Fruit fly (Drosophila melanogaster) whole organism, prepupa: ENCODE results near the gene CG7130.
A peak's percentile ranks its signal among the peaks of the same experiment; 100 is the strongest.

ENCODE experiments used
- CG10669 ChIP-seq: fragments of 200-800 bp; sonication (Bioruptor generic); optimal IDR thresholded peaks from 3 replicates; lab custom pipeline; 2018; ENCODE audit warnings: missing biosample characterization, mild to moderate bottlenecking, missing genetic modification characterization, moderate library complexity
- CG11294 ChIP-seq: fragments of 200-800 bp; sonication (Bioruptor generic); IDR thresholded peaks from 2 replicates; pipeline ENCODE4 v1.3.6; 2022; ENCODE audit warnings: missing biosample characterization, missing genetic modification characterization
- CG11762 ChIP-seq: fragments of 200-800 bp; sonication (Bioruptor generic); optimal IDR thresholded peaks from 3 replicates; lab custom pipeline; 2016; ENCODE audit warnings: missing biosample characterization, missing genetic modification characterization; ENCODE audit not compliant: insufficient read depth
- CG11902 ChIP-seq: fragments of 200-800 bp; sonication (Bioruptor generic); optimal IDR thresholded peaks from 3 replicates; lab custom pipeline; 2016; ENCODE audit warnings: missing biosample characterization, missing genetic modification characterization
- CG1621 ChIP-seq: fragments of 200-800 bp; sonication (Bioruptor generic); optimal IDR thresholded peaks from 3 replicates; lab custom pipeline; 2018; ENCODE audit warnings: missing biosample characterization, mild to moderate bottlenecking, missing genetic modification characterization
- CG16779 ChIP-seq: fragments of 200-800 bp; sonication (Bioruptor generic); optimal IDR thresholded peaks from 3 replicates; lab custom pipeline; 2017; ENCODE audit warnings: missing biosample characterization, mild to moderate bottlenecking, missing genetic modification characterization
- CG3032 ChIP-seq: fragments of 200-800 bp; optimal IDR thresholded peaks from 2 replicates; lab custom pipeline; 2019; ENCODE audit warnings: missing biosample characterization, mild to moderate bottlenecking, missing genetic modification characterization, moderate library complexity
- CG31627 ChIP-seq: fragments of 200-800 bp; sonication (Bioruptor generic); optimal IDR thresholded peaks from 3 replicates; lab custom pipeline; 2016; ENCODE audit warnings: missing biosample characterization, missing genetic modification characterization
- CG32006 ChIP-seq: fragments of 200-800 bp; sonication (Bioruptor generic); optimal IDR thresholded peaks from 3 replicates; lab custom pipeline; 2017; ENCODE audit warnings: missing biosample characterization, mild to moderate bottlenecking, missing genetic modification characterization
- CG3919 ChIP-seq: fragments of 200-800 bp; sonication (Bioruptor generic); optimal IDR thresholded peaks from 3 replicates; lab custom pipeline; 2016; ENCODE audit warnings: missing biosample characterization, missing genetic modification characterization
- CG4318 ChIP-seq: fragments of 200-800 bp; sonication (Bioruptor generic); optimal IDR thresholded peaks from 3 replicates; lab custom pipeline; 2017; ENCODE audit warnings: missing biosample characterization, mild to moderate bottlenecking, missing genetic modification characterization
- CG6163 ChIP-seq: fragments of 200-800 bp; sonication (Bioruptor generic); IDR thresholded peaks from 3 replicates; pipeline ENCODE4 v1.3.6; 2022; ENCODE audit warnings: missing biosample characterization, missing genetic modification characterization
- CG6276 ChIP-seq: fragments of 200-800 bp; sonication (Bioruptor generic); optimal IDR thresholded peaks from 2 replicates; lab custom pipeline; 2017; ENCODE audit warnings: missing biosample characterization, mild to moderate bottlenecking, missing genetic modification characterization
- CG6808 ChIP-seq: fragments of 200-800 bp; sonication (Bioruptor generic); optimal IDR thresholded peaks from 3 replicates; lab custom pipeline; 2017; ENCODE audit warnings: missing biosample characterization, missing genetic modification characterization, mild to moderate bottlenecking, moderate library complexity, missing genetic modification reagents
- CG8119 ChIP-seq: fragments of 200-800 bp; sonication (Bioruptor generic); IDR thresholded peaks from 3 replicates; pipeline ENCODE4 v1.3.6; 2022; ENCODE audit warnings: missing biosample characterization, missing genetic modification characterization
- CG8632 ChIP-seq: fragments of 200-800 bp; sonication (Bioruptor generic); optimal IDR thresholded peaks from 3 replicates; lab custom pipeline; 2016; ENCODE audit warnings: missing biosample characterization, missing genetic modification characterization
- CG9139 ChIP-seq: fragments of 200-800 bp; sonication (Bioruptor generic); optimal IDR thresholded peaks from 3 replicates; lab custom pipeline; 2017; ENCODE audit warnings: missing biosample characterization, mild to moderate bottlenecking, missing genetic modification characterization
- Eip78C ChIP-seq: fragments of 200-800 bp; sonication (Bioruptor generic); peaks from one replicate; lab custom pipeline; 2016; ENCODE audit warnings: missing biosample characterization, missing genetic modification characterization
- Ets21C ChIP-seq: fragments of 200-800 bp; sonication (Bioruptor generic); optimal IDR thresholded peaks from 3 replicates; lab custom pipeline; 2016; ENCODE audit warnings: missing biosample characterization, missing genetic modification characterization
- Ets96B ChIP-seq: fragments of 200-800 bp; optimal IDR thresholded peaks from 2 replicates; lab custom pipeline; 2019; ENCODE audit warnings: missing biosample characterization, mild to moderate bottlenecking, missing genetic modification characterization, moderate library complexity
- Gug ChIP-seq: fragments of 200-800 bp; sonication (Bioruptor generic); IDR thresholded peaks from 2 replicates; pipeline ENCODE4 v1.3.6; 2022; ENCODE audit warnings: missing biosample characterization, missing genetic modification characterization
- Hr38 ChIP-seq: sonication (Bioruptor generic); optimal IDR thresholded peaks from 2 replicates; lab custom pipeline; 2016; ENCODE audit warnings: missing biosample characterization, missing genetic modification characterization
- Hr39 ChIP-seq: fragments of 200-800 bp; sonication (Bioruptor generic); optimal IDR thresholded peaks from 2 replicates; lab custom pipeline; 2016; ENCODE audit warnings: missing biosample characterization, missing genetic modification characterization
- Hr4 ChIP-seq: fragments of 200-800 bp; sonication (Bioruptor generic); optimal IDR thresholded peaks from 3 replicates; lab custom pipeline; 2016; ENCODE audit warnings: missing biosample characterization, missing genetic modification characterization
- Lpt ChIP-seq: fragments of 200-800 bp; sonication (Bioruptor generic); optimal IDR thresholded peaks from 3 replicates; lab custom pipeline; 2016; ENCODE audit warnings: missing biosample characterization, missing genetic modification characterization
- Met ChIP-seq: fragments of 200-800 bp; sonication (Bioruptor generic); optimal IDR thresholded peaks from 3 replicates; lab custom pipeline; 2016; ENCODE audit warnings: missing biosample characterization, missing genetic modification characterization
- Sox14 ChIP-seq: fragments of 200-800 bp; sonication (Bioruptor generic); optimal IDR thresholded peaks from 3 replicates; lab custom pipeline; 2016; ENCODE audit warnings: missing biosample characterization, missing genetic modification characterization
- Sox15 ChIP-seq: fragments of 200-800 bp; sonication (Bioruptor generic); optimal IDR thresholded peaks from 3 replicates; lab custom pipeline; 2016; ENCODE audit warnings: missing biosample characterization, missing genetic modification characterization
- achi ChIP-seq: fragments of 200-800 bp; sonication (Bioruptor generic); optimal IDR thresholded peaks from 3 replicates; lab custom pipeline; 2016; ENCODE audit warnings: missing biosample characterization, missing genetic modification characterization
- acj6 ChIP-seq: fragments of 200-800 bp; sonication (Bioruptor generic); optimal IDR thresholded peaks from 3 replicates; lab custom pipeline; 2016; ENCODE audit warnings: missing biosample characterization, missing genetic modification characterization
- cyc ChIP-seq: fragments of 200-800 bp; sonication (Bioruptor generic); optimal IDR thresholded peaks from 3 replicates; lab custom pipeline; 2016; ENCODE audit warnings: missing biosample characterization, missing genetic modification characterization
- dac ChIP-seq: fragments of 200-800 bp; sonication (Bioruptor generic); optimal IDR thresholded peaks from 2 replicates; lab custom pipeline; 2017; ENCODE audit warnings: missing biosample characterization, mild to moderate bottlenecking, missing genetic modification characterization
- dsx ChIP-seq: fragments of 200-800 bp; optimal IDR thresholded peaks from 3 replicates; lab custom pipeline; 2019; ENCODE audit warnings: missing biosample characterization, mild to moderate bottlenecking, missing genetic modification characterization, moderate library complexity; ENCODE audit not compliant: poor library complexity, severe bottlenecking
- esn ChIP-seq: fragments of 200-800 bp; sonication (Bioruptor generic); optimal IDR thresholded peaks from 2 replicates; lab custom pipeline; 2016; ENCODE audit warnings: missing biosample characterization, mild to moderate bottlenecking, missing genetic modification characterization, moderate library complexity
- fd59A ChIP-seq: fragments of 200-800 bp; sonication (Bioruptor generic); optimal IDR thresholded peaks from 2 replicates; lab custom pipeline; 2017; ENCODE audit warnings: missing biosample characterization, mild to moderate bottlenecking, missing genetic modification characterization, missing genetic modification reagents
- fd85E ChIP-seq: fragments of 200-800 bp; sonication (Bioruptor generic); optimal IDR thresholded peaks from 3 replicates; lab custom pipeline; 2016; ENCODE audit warnings: missing biosample characterization, missing genetic modification characterization
- fkh ChIP-seq: fragments of 200-800 bp; sonication (Bioruptor generic); optimal IDR thresholded peaks from 3 replicates; lab custom pipeline; 2017; ENCODE audit warnings: missing biosample characterization, mild to moderate bottlenecking, missing genetic modification characterization, moderate library complexity
- net ChIP-seq: fragments of 200-800 bp; sonication (Bioruptor generic); optimal IDR thresholded peaks from 3 replicates; lab custom pipeline; 2016; ENCODE audit warnings: missing biosample characterization, missing genetic modification characterization
- salr ChIP-seq, 2 experiments: fragments of 200-800 bp; sonication (Bioruptor generic); optimal IDR thresholded peaks; 3 replicates each; lab custom pipeline; 2016 to 2018; ENCODE audit warnings: missing biosample characterization in 2 of 2, missing genetic modification characterization in 2 of 2, mild to moderate bottlenecking in 1 of 2
- spab ChIP-seq: fragments of 200-800 bp; sonication (Bioruptor generic); optimal IDR thresholded peaks from 2 replicates; lab custom pipeline; 2017; ENCODE audit warnings: missing biosample characterization, mild to moderate bottlenecking, missing genetic modification characterization, missing genetic modification reagents
- ss ChIP-seq, 2 experiments: fragments of 200-800 bp; sonication (Bioruptor generic); optimal IDR thresholded peaks; 2 replicates in 1 of 2; 3 replicates in 1 of 2; lab custom pipeline; 2017 to 2018; ENCODE audit warnings: mild to moderate bottlenecking in 2 of 2, missing biosample characterization in 2 of 2, missing genetic modification characterization in 2 of 2, moderate library complexity in 1 of 2
- svp ChIP-seq: fragments of 200-800 bp; sonication (Bioruptor generic); peaks from one replicate; lab custom pipeline; 2016; ENCODE audit warnings: missing biosample characterization, missing genetic modification characterization
- vri ChIP-seq: fragments of 200-800 bp; sonication (Bioruptor generic); optimal IDR thresholded peaks from 3 replicates; lab custom pipeline; 2016; ENCODE audit warnings: missing biosample characterization, mild to moderate bottlenecking, missing genetic modification characterization

The CG7130 gene

DNA sequence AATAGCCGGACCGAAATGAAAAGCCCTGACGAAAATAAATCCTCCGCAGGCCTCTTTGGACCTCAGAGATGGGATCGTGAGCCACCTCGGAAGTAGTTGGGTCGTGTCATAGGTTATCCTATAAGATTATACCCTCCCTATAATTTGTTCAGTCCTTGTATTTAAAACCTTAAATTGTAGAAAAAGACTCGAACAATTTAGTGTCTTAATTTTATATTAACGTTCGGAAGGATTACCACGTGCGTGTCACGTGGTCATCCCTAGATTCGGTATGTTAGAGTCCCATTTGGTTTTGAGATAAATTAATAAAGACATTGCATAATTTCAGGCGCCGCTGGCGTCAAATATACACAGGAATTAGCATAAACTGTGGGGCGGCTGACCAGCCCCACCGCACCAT is 2.5 kb upstream of the CG7130 start (continued):
- TF ChIP-seq spab (GFP tag; lab: Kevin White, UChicago) (peak; percentile 32), Gug (GFP tag; lab: Robert Waterston, UW) (0 out of 2 replicates have a peak, but pooled peaks have one; percentile 27), svp (GFP tag; lab: Kevin White, UChicago) (peak; percentile 84), CG4318 (peak; percentile 42), cyc (GFP tag; lab: Kevin White, UChicago) (peak; percentile 73), CG6276 (peak; percentile 39), CG6808 (GFP tag; lab: Kevin White, UChicago) (peak; percentile 50), CG3032 (tag; lab: Kevin White, UChicago) (peak; percentile 56), CG6163 (peak; percentile 78), net (peak; percentile 76), CG1621 (tag; lab: Kevin White, UChicago) (peak; percentile 51), fkh (GFP tag; lab: Kevin White, UChicago) (no peak), CG10669 (GFP tag; lab: Kevin White, UChicago) (peak; percentile 54), CG16779 (tag; lab: Kevin White, UChicago) (no peak), vri (GFP tag; lab: Kevin White, UChicago) (peak; percentile 57), Sox15 (peak; percentile 49), Lpt (GFP tag; lab: Kevin White, UChicago) (peak; percentile 38), fd59A (GFP tag; lab: Kevin White, UChicago) (no peak), CG8632 (GFP tag; lab: Kevin White, UChicago) (peak; percentile 58), CG8119 (peak; percentile 60; the same call in 2 of the 3 replicates), Hr4 (GFP tag; lab: Kevin White, UChicago) (peak; percentile 67), salr (GFP tag; optimal IDR thresholded peaks at IDR 0.05; lab: Kevin White, UChicago) (peak in 1 of 2 experiments; percentile 20), Hr38 (GFP tag; lab: Kevin White, UChicago) (no peak), CG11294 (GFP tag; lab: Robert Waterston, UW) (peak; percentile 18; the same call in 1 of the 2 replicates), fd85E (GFP tag; lab: Kevin White, UChicago) (no peak), Met (GFP tag; lab: Kevin White, UChicago) (peak; percentile 76), CG32006 (GFP tag; lab: Kevin White, UChicago) (peak; percentile 72), ss (GFP tag; optimal IDR thresholded peaks at IDR 0.05; lab: Kevin White, UChicago) (peak; percentile 35 to 57), Ets96B (tag; lab: Kevin White, UChicago) (peak; percentile 63), CG3919 (GFP tag; lab: Kevin White, UChicago) (peak; percentile 80), acj6 (GFP tag; lab: Kevin White, UChicago) (peak; percentile 64), CG31627 (GFP tag; lab: Kevin White, UChicago) (peak; percentile 79), dsx (GFP tag; lab: Kevin White, UChicago) (peak; percentile 47), Hr39 (peak; percentile 74), Ets21C (GFP tag; lab: Kevin White, UChicago) (peak; percentile 61), CG9139 (no peak)
- TF ChIP-seq, all 60 proteins: peak for 51

DNA sequence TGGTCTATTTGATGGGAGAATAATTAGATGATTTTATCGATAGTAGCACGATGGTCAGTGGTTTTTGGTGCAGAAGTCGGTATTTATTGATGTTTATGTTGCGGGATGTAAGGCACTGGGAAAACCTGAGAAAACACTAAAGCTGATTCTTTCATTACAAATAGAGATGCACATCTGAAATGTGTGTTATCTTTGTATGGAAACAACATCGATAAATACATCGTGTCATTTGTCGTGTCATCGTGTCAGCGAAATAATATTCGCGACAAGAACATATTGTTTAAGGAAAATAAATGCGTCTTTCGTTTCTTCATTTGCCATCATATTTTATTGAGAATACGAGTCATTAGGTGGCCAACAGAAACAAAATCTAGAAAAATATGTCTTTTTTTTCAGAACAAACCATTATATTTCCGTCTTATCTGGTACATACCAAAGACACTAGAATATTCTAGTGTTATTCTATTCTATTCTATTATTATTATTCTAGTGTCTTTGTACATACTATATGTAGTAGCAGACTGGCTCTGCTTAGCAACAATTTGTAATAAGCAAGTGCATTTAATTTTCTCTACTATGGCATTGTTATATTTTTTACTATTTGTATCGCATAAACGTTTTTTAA is 1.1 kb downstream of the CG7130 start, which contains the start of gene CG7133:
TSS of gene CG7133 (minus strand) at position 177 of the 625 bp plus-strand sequence.
- peak; percentile 44 for TF ChIP-seq dsx (GFP tag; lab: Kevin White, UChicago)
- TF ChIP-seq svp (GFP tag; lab: Kevin White, UChicago) = peak; percentile 62
- TF ChIP-seq Eip78C = peak; percentile 63
- TF ChIP-seq CG10669 (GFP tag; lab: Kevin White, UChicago) = no peak
- no peak for TF ChIP-seq CG11762 (GFP tag; lab: Kevin White, UChicago)
- TF ChIP-seq dac (GFP tag; lab: Kevin White, UChicago) = no peak
- TF ChIP-seq Sox14 = peak; percentile 14
- TF ChIP-seq esn (GFP tag; lab: Kevin White, UChicago) = peak; percentile 19
- TF ChIP-seq CG4318 = no peak
- peak; percentile 30 for TF ChIP-seq CG3919 (GFP tag; lab: Kevin White, UChicago)
- peak; percentile 32 for TF ChIP-seq Hr39
- TF ChIP-seq CG11902 (GFP tag; lab: Kevin White, UChicago) = no peak
- peak; percentile 58 for TF ChIP-seq achi
- TF ChIP-seq cyc (GFP tag; lab: Kevin White, UChicago) = no peak
